Fruit fly (Drosophila melanogaster): ENCODE data around the gene CG33710.

The CG33710 gene

dm6 chr3L:19905427-19905826, 47.2 kb downstream of the CG33710 start (continued):
- TF ChIP-seq vfl (GFP tag; optimal IDR thresholded peaks at IDR 0.05) (no peak), onecut (GFP tag; IDR thresholded peaks at IDR 0.05) (no peak), ftz-f1 (GFP tag; optimal IDR thresholded peaks at IDR 0.05) (no peak), CG15073 (GFP tag; optimal IDR thresholded peaks at IDR 0.05) (no peak), dan (GFP tag; IDR thresholded peaks at IDR 0.05) (no peak), tin (GFP tag; optimal IDR thresholded peaks at IDR 0.05) (no peak), Xbp1 (GFP tag; optimal IDR thresholded peaks at IDR 0.05) (peak; percentile 40), CG8359 (GFP tag; optimal IDR thresholded peaks at IDR 0.05; ENCODE audit: borderline replicate concordance) (no peak), CG10431 (GFP tag; optimal IDR thresholded peaks at IDR 0.05) (no peak), tgo (GFP tag; IDR thresholded peaks at IDR 0.05) (no peak), Neu2 (GFP tag; optimal IDR thresholded peaks at IDR 0.05; ENCODE audit: borderline replicate concordance) (no peak), lab (GFP tag; optimal IDR thresholded peaks at IDR 0.05) (peak; percentile 11), btn (GFP tag; optimal IDR thresholded peaks at IDR 0.05) (no peak), CG12155 (GFP tag; optimal IDR thresholded peaks at IDR 0.05) (no peak), BtbVII (GFP tag; optimal IDR thresholded peaks at IDR 0.05) (no peak), GATAe (GFP tag; conservative IDR thresholded peaks at IDR 0.05) (no peak), Elba2 (GFP tag; optimal IDR thresholded peaks at IDR 0.05) (no peak), Atf3 (GFP tag; optimal IDR thresholded peaks at IDR 0.05) (no peak), crc (GFP tag; optimal IDR thresholded peaks at IDR 0.05) (no peak), dati (GFP tag; IDR thresholded peaks at IDR 0.05) (no peak), sd (tag; optimal IDR thresholded peaks at IDR 0.05) (no peak), Awh (GFP tag; IDR thresholded peaks at IDR 0.05) (no peak), Blimp-1 (GFP tag; optimal IDR thresholded peaks at IDR 0.05) (no peak), Pdp1 (GFP tag; optimal IDR thresholded peaks at IDR 0.05) (no peak), grn (GFP tag; optimal IDR thresholded peaks at IDR 0.05) (no peak), CG14710 (tag; optimal IDR thresholded peaks at IDR 0.05) (no peak), croc (GFP tag; conservative IDR thresholded peaks at IDR 0.05) (no peak), CG7839 (tag; optimal IDR thresholded peaks at IDR 0.05) (no peak), gem (tag; optimal IDR thresholded peaks at IDR 0.05) (peak; percentile 28), CG10209 (GFP tag; optimal IDR thresholded peaks at IDR 0.05) (no peak), CG31365 (tag; optimal IDR thresholded peaks at IDR 0.05) (no peak), CG8478 (optimal IDR thresholded peaks at IDR 0.05) (no peak), CG13123 (GFP tag; optimal IDR thresholded peaks at IDR 0.05) (no peak), Hmr (GFP tag; optimal IDR thresholded peaks at IDR 0.05) (no peak), gt (GFP tag; IDR thresholded peaks at IDR 0.05) (no peak), wor (GFP tag; IDR thresholded peaks at IDR 0.05) (no peak), wek (GFP tag; optimal IDR thresholded peaks at IDR 0.05) (no peak), CG34422 (GFP tag; IDR thresholded peaks at IDR 0.05) (no peak), CTCF (GFP tag; optimal IDR thresholded peaks at IDR 0.05) (no peak), CG9437 (GFP tag; optimal IDR thresholded peaks at IDR 0.05) (no peak), lilli (GFP tag; optimal IDR thresholded peaks at IDR 0.05) (peak; percentile 44), chif (GFP tag; optimal IDR thresholded peaks at IDR 0.05) (no peak), CG34376 (GFP tag; optimal IDR thresholded peaks at IDR 0.05) (no peak), wdn (GFP tag; IDR thresholded peaks at IDR 0.05) (no peak), NK7.1 (GFP tag; optimal IDR thresholded peaks at IDR 0.05) (no peak), MBD-R2 (GFP tag; IDR thresholded peaks at IDR 0.05) (no peak; the same call in 1 of the 2 replicates), CG11504 (tag; optimal IDR thresholded peaks at IDR 0.05) (no peak), CG3407 (GFP tag; optimal IDR thresholded peaks at IDR 0.05) (no peak), CG3281 (GFP tag; optimal IDR thresholded peaks at IDR 0.05) (no peak), nerfin-1 (tag; optimal IDR thresholded peaks at IDR 0.05) (no peak), HmgD (GFP tag; optimal IDR thresholded peaks at IDR 0.05) (no peak), CG12236 (GFP tag; optimal IDR thresholded peaks at IDR 0.05) (no peak), CG12744 (GFP tag; optimal IDR thresholded peaks at IDR 0.05) (no peak)

Data from whole organism, embryonic.